Worm (Caenorhabditis elegans) whole organism, L2 larva: Measurements from ENCODE around the gene B0252.3.

Experiments used
- ama-1 ChIP-seq: fragments of 150-350 bp; optimal IDR thresholded peaks from 2 replicates; lab custom pipeline; 2018; ENCODE audit warnings: inconsistent platforms
- egl-27 ChIP-seq: sonication (generic microtip); optimal IDR thresholded peaks from 3 replicates; lab custom pipeline; 2017; ENCODE audit warnings: missing biosample characterization, missing genetic modification reagents, missing genetic modification characterization
- elt-3 ChIP-seq: sonication (generic microtip); optimal IDR thresholded peaks from 2 replicates; lab custom pipeline; 2017; ENCODE audit warnings: missing biosample characterization, missing genetic modification characterization
- fos-1 ChIP-seq: fragments of 150-350 bp; optimal IDR thresholded peaks from 2 replicates; lab custom pipeline; 2014; ENCODE audit warnings: missing biosample characterization, missing genetic modification characterization
- lin-11 ChIP-seq: fragments of 150-350 bp; sonication (generic microtip); optimal IDR thresholded peaks from 2 replicates; lab custom pipeline; 2014; ENCODE audit warnings: missing biosample characterization, missing genetic modification characterization, inconsistent platforms, mixed read lengths
- lin-13 ChIP-seq: fragments of 150-350 bp; optimal IDR thresholded peaks from 2 replicates; lab custom pipeline; 2014; ENCODE audit warnings: missing biosample characterization, missing genetic modification reagents, missing genetic modification characterization
- mab-5 ChIP-seq: fragments of 150-350 bp; optimal IDR thresholded peaks from 2 replicates; lab custom pipeline; 2014; ENCODE audit warnings: missing biosample characterization, missing genetic modification characterization
- nhr-10 ChIP-seq: sonication (generic microtip); optimal IDR thresholded peaks from 2 replicates; lab custom pipeline; 2017; ENCODE audit warnings: missing biosample characterization, missing genetic modification characterization
- nhr-11 ChIP-seq: fragments of 150-350 bp; optimal IDR thresholded peaks from 2 replicates; lab custom pipeline; 2014; ENCODE audit warnings: missing biosample characterization, missing genetic modification characterization
- nhr-12 ChIP-seq: fragments of 150-350 bp; optimal IDR thresholded peaks from 2 replicates; lab custom pipeline; 2014; ENCODE audit warnings: missing biosample characterization, missing genetic modification characterization
- snpc-4 ChIP-seq: fragments of 150-350 bp; optimal IDR thresholded peaks from 2 replicates; lab custom pipeline; 2014; ENCODE audit warnings: missing biosample characterization, missing genetic modification characterization
- unc-55 ChIP-seq: fragments of 150-350 bp; sonication (generic microtip); optimal IDR thresholded peaks from 3 replicates; lab custom pipeline; 2014; ENCODE audit warnings: missing biosample characterization, missing genetic modification reagents, missing genetic modification characterization
- unc-62 ChIP-seq: fragments of 150-350 bp; optimal IDR thresholded peaks from 2 replicates; lab custom pipeline; 2014; ENCODE audit warnings: missing biosample characterization, missing genetic modification reagents, missing genetic modification characterization
- ztf-11 ChIP-seq: sonication (generic microtip); optimal IDR thresholded peaks from 2 replicates; lab custom pipeline; 2017; ENCODE audit warnings: missing biosample characterization, missing genetic modification characterization

ce11 chrII:6891838-6892237 lies 15.7 kb downstream of the B0252.3 start:
- TF ChIP-seq unc-62 (GFP tag; lab: Kevin White, UChicago) = no peak
- no peak for TF ChIP-seq nhr-12
- no peak for TF ChIP-seq elt-3 (tag; lab: Kevin White, UChicago)
- TF ChIP-seq lin-11 = no peak
- no peak for TF ChIP-seq lin-13 (GFP tag; lab: Kevin White, UChicago)
- peak; percentile 64 for TF ChIP-seq fos-1
- no peak for TF ChIP-seq ztf-11
- peak; percentile 59 for TF ChIP-seq ama-1 (lab: Kevin White, UChicago)
- TF ChIP-seq nhr-10 (tag; lab: Kevin White, UChicago) = no peak
- no peak for TF ChIP-seq mab-5 (tag; lab: Kevin White, UChicago)
- TF ChIP-seq snpc-4 (tag; lab: Kevin White, UChicago) = no peak
- TF ChIP-seq nhr-11 (tag; lab: Kevin White, UChicago) = no peak
- TF ChIP-seq unc-55 (GFP tag; lab: Kevin White, UChicago) = no peak
- TF ChIP-seq egl-27 (tag; lab: Kevin White, UChicago) = no peak
